Fruit fly (Drosophila melanogaster) whole organism, wandering third instar larva: ENCODE results near the gene Cp110.

Experiments used
- Abd-B ChIP-seq: fragments of >200 bp; optimal IDR thresholded peaks from 2 replicates; lab custom pipeline; 2017; ENCODE audit warnings: missing biosample characterization, missing genetic modification characterization
- pan ChIP-seq: fragments of >200 bp; optimal IDR thresholded peaks from 2 replicates; lab custom pipeline; 2017

DNA sequence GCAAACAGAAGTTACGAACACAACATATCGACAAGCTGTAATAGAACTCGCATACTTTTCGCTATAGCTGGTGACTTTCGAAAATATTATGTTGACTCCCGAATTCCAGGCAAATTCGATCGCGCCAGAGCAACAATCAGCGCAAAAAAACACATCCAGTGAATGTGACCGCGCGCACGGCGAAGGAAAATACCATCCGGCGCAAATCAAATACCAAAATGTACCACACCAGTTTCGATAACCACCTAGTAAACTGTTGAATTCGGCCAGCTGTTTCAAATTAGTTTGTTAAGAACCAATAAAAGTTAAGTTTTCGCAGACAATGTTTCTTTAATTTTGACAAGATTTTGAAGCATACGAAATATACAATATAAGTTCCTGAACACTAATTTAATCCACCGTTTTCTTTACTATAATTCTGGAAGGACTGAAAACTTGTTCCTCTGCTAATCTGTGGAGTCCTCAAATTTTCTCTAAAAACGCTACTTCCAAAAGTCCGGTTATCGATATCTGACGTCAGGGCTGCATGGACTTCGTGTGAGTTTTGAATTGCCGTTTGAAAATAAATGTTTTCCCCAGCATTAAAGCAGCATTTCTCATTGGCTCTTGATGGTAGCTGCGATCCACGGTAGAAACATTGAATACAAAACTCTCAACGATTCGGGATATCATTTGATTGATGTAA lies at the start of gene Cp110, which contains the start of gene CG12576:
- TF ChIP-seq pan (no peak), Abd-B (no peak)
